Worm (Caenorhabditis elegans): ENCODE data around the gene vha-17.

DNA sequence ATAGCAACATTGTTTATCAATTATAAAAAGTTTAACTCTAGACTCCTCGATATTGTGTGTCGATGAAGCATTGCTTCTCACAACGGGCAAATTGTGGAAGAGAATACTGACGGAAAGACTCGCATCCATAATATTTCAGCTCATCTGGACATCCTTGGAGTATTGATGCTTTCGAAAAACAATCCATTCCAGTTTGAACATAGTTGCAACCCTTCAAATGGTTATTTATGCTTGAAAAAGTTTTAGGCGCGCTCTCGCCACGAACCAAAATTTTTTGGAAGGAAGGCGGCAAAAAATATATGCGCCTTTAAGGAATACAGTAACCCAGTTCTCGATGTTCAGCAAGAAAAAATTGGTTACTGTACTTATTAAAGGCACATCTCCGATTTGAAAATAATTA is 888 bp downstream of the vha-17 start:
- TF ChIP-seq pha-4 (tag; optimal IDR thresholded peaks at IDR 0.05) (no peak), F57C9.4 (tag; optimal IDR thresholded peaks at IDR 0.05) (no peak), rec-8 (tag; optimal IDR thresholded peaks at IDR 0.05) (no peak), F49E8.2 (tag; optimal IDR thresholded peaks at IDR 0.05; ENCODE audit: insufficient read depth) (no peak)
